1 fruit fly cellular context compared by ENCODE assay signal in genomic region chr3L:16023020-16023648, dm6.
TF ChIP-seq lines count a peak whose summit lies in the region.

TSS of gene Notum (plus strand) at chr3L:16023480.

TF ChIP-seq in whole organism, embryonic, 481 proteins besides CTCF, POLR2A, EP300 and RAD21 (continued from another document and continues in another):
- TF ChIP-seq CG33213 (GFP tag; optimal IDR thresholded peaks at IDR 0.05; lab: Kevin White, UChicago) (no peak), dmrt11E (tag; optimal IDR thresholded peaks at IDR 0.05; lab: Kevin White, UChicago) (no peak), ab (GFP tag; optimal IDR thresholded peaks at IDR 0.05; lab: Kevin White, UChicago) (no peak), ftz-f1 (GFP tag; optimal IDR thresholded peaks at IDR 0.05; lab: Kevin White, UChicago) (no peak), CG11456 (GFP tag; IDR thresholded peaks at IDR 0.05; lab: Robert Waterston, UW) (0 out of 3 replicates have a peak, but pooled peaks have one; percentile 30), scrt (GFP tag; optimal IDR thresholded peaks at IDR 0.05; lab: Kevin White, UChicago) (no peak), Spps (tag; optimal IDR thresholded peaks at IDR 0.05; lab: Kevin White, UChicago) (no peak), B-H1 (GFP tag; IDR thresholded peaks at IDR 0.05; lab: Robert Waterston, UW) (no peak), Fer1 (GFP tag; optimal IDR thresholded peaks at IDR 0.05; lab: Kevin White, UChicago) (no peak), dysf (GFP tag; IDR thresholded peaks at IDR 0.05; lab: Robert Waterston, UW) (no peak), CG11398 (GFP tag; optimal IDR thresholded peaks at IDR 0.05; lab: Kevin White, UChicago) (no peak), ewg (GFP tag; optimal IDR thresholded peaks at IDR 0.05; lab: Kevin White, UChicago) (no peak), tio (GFP tag; optimal IDR thresholded peaks at IDR 0.05; lab: Kevin White, UChicago) (no peak), Ravus (GFP tag; IDR thresholded peaks at IDR 0.05; lab: Robert Waterston, UW) (no peak), Dip2 (GFP tag; IDR thresholded peaks at IDR 0.05; lab: Robert Waterston, UW) (no peak), Nf-YA (GFP tag; IDR thresholded peaks at IDR 0.05; lab: Robert Waterston, UW) (no peak), CG8924 (tag; optimal IDR thresholded peaks at IDR 0.05; lab: Kevin White, UChicago) (no peak), row (GFP tag; IDR thresholded peaks at IDR 0.05; lab: Robert Waterston, UW) (no peak), CG12391 (tag; optimal IDR thresholded peaks at IDR 0.05; lab: Kevin White, UChicago) (no peak), her (GFP tag; optimal IDR thresholded peaks at IDR 0.05; lab: Kevin White, UChicago) (no peak), CG4730 (GFP tag; IDR thresholded peaks at IDR 0.05; lab: Robert Waterston, UW) (no peak), PHDP (tag; optimal IDR thresholded peaks at IDR 0.05; lab: Kevin White, UChicago) (no peak), CG9817 (tag; optimal IDR thresholded peaks at IDR 0.05; lab: Kevin White, UChicago) (no peak), lov (optimal IDR thresholded peaks at IDR 0.05; lab: Kevin White, UChicago) (no peak), lov (GFP tag; IDR thresholded peaks at IDR 0.05; lab: Robert Waterston, UW) (no peak), NK7.1 (GFP tag; optimal IDR thresholded peaks at IDR 0.05; lab: Kevin White, UChicago) (no peak), Dll (GFP tag; IDR thresholded peaks at IDR 0.05; lab: Robert Waterston, UW; ENCODE audit: partially characterized antibody) (peak; percentile 51; the same call in 3 of the 4 replicates), CG18599 (GFP tag; optimal IDR thresholded peaks at IDR 0.05; lab: Kevin White, UChicago) (no peak), CG17328 (GFP tag; IDR thresholded peaks at IDR 0.05; lab: Robert Waterston, UW) (no peak; the same call in 1 of the 2 replicates), HLH4C (GFP tag; IDR thresholded peaks at IDR 0.05; lab: Robert Waterston, UW; ENCODE audit: partially characterized antibody) (no peak), CG7271 (tag; optimal IDR thresholded peaks at IDR 0.05; lab: Kevin White, UChicago) (peak; percentile 17), ase (GFP tag; IDR thresholded peaks at IDR 0.05; lab: Robert Waterston, UW) (no peak), HLH54F (GFP tag; optimal IDR thresholded peaks at IDR 0.05; lab: Kevin White, UChicago) (no peak), CG13775 (GFP tag; optimal IDR thresholded peaks at IDR 0.05; lab: Kevin White, UChicago) (no peak), lilli (GFP tag; optimal IDR thresholded peaks at IDR 0.05; lab: Kevin White, UChicago) (no peak), Optix (GFP tag; IDR thresholded peaks at IDR 0.05; lab: Robert Waterston, UW) (no peak), CG10431 (GFP tag; optimal IDR thresholded peaks at IDR 0.05; lab: Kevin White, UChicago) (no peak), trem (tag; optimal IDR thresholded peaks at IDR 0.05; lab: Kevin White, UChicago) (no peak), CG2875 (GFP tag; optimal IDR thresholded peaks at IDR 0.05; lab: Kevin White, UChicago) (no peak), Ssrp (tag; optimal IDR thresholded peaks at IDR 0.05; lab: Kevin White, UChicago) (no peak), otp (GFP tag; IDR thresholded peaks at IDR 0.05; lab: Robert Waterston, UW) (peak; percentile 20; the same call in 1 of the 3 replicates), z (GFP tag; IDR thresholded peaks at IDR 0.05; lab: Robert Waterston, UW) (no peak), fd96Cb (tag; optimal IDR thresholded peaks at IDR 0.05; lab: Kevin White, UChicago) (no peak), shn (GFP tag; optimal IDR thresholded peaks at IDR 0.05; lab: Kevin White, UChicago) (no peak), CG3163 (GFP tag; optimal IDR thresholded peaks at IDR 0.05; lab: Kevin White, UChicago) (no peak), CG2116 (GFP tag; optimal IDR thresholded peaks at IDR 0.05; lab: Kevin White, UChicago) (no peak), CG10543 (GFP tag; optimal IDR thresholded peaks at IDR 0.05; lab: Kevin White, UChicago) (no peak), CG6765 (GFP tag; optimal IDR thresholded peaks at IDR 0.05; lab: Kevin White, UChicago) (no peak), CG10654 (GFP tag; optimal IDR thresholded peaks at IDR 0.05; lab: Kevin White, UChicago) (no peak), chinmo (GFP tag; IDR thresholded peaks at IDR 0.05; lab: Robert Waterston, UW; ENCODE audit: partially characterized antibody) (0 out of 4 replicates have a peak, but pooled peaks have one; percentile 70), bbx (GFP tag; IDR thresholded peaks at IDR 0.05; lab: Robert Waterston, UW; ENCODE audit: partially characterized antibody) (peak; percentile 28; the same call in 1 of the 2 replicates), NFAT (GFP tag; IDR thresholded peaks at IDR 0.05; lab: Robert Waterston, UW) (no peak), CG2199 (GFP tag; IDR thresholded peaks at IDR 0.05; lab: Robert Waterston, UW) (peak; percentile 88; the same call in 2 of the 3 replicates), CG31441 (GFP tag; IDR thresholded peaks at IDR 0.05; lab: Robert Waterston, UW) (no peak), CG13287 (GFP tag; IDR thresholded peaks at IDR 0.05; lab: Robert Waterston, UW; ENCODE audit: partially characterized antibody) (peak; percentile 15; the same call in 1 of the 2 replicates), btn (GFP tag; optimal IDR thresholded peaks at IDR 0.05; lab: Kevin White, UChicago) (no peak), CG12659 (GFP tag; optimal IDR thresholded peaks at IDR 0.05; lab: Kevin White, UChicago) (no peak), tin (GFP tag; optimal IDR thresholded peaks at IDR 0.05; lab: Kevin White, UChicago) (no peak), chif (GFP tag; optimal IDR thresholded peaks at IDR 0.05; lab: Kevin White, UChicago) (no peak), ATbp (GFP tag; optimal IDR thresholded peaks at IDR 0.05; lab: Kevin White, UChicago) (no peak), CG32772 (GFP tag; IDR thresholded peaks at IDR 0.05; lab: Robert Waterston, UW) (no peak), CG9437 (GFP tag; optimal IDR thresholded peaks at IDR 0.05; lab: Kevin White, UChicago) (no peak), CG4854 (GFP tag; optimal IDR thresholded peaks at IDR 0.05; lab: Kevin White, UChicago) (no peak), Lhr (GFP tag; optimal IDR thresholded peaks at IDR 0.05; lab: Kevin White, UChicago) (no peak), CG2129 (GFP tag; IDR thresholded peaks at IDR 0.05; lab: Robert Waterston, UW; ENCODE audit: partially characterized antibody) (no peak), Hr78 (GFP tag; optimal IDR thresholded peaks at IDR 0.05; lab: Kevin White, UChicago) (no peak), da (GFP tag; optimal IDR thresholded peaks at IDR 0.05; lab: Kevin White, UChicago) (no peak), CoRest (tag; optimal IDR thresholded peaks at IDR 0.05; lab: Kevin White, UChicago) (no peak), NC2β (GFP tag; optimal IDR thresholded peaks at IDR 0.05; lab: Kevin White, UChicago) (no peak), Doc2 (GFP tag; IDR thresholded peaks at IDR 0.05; lab: Robert Waterston, UW) (no peak), sr (GFP tag; IDR thresholded peaks at IDR 0.05; lab: Robert Waterston, UW) (no peak), CG17186 (GFP tag; optimal IDR thresholded peaks at IDR 0.05; lab: Kevin White, UChicago) (no peak), CG1233 (GFP tag; optimal IDR thresholded peaks at IDR 0.05; lab: Kevin White, UChicago) (no peak), CG4404 (GFP tag; IDR thresholded peaks at IDR 0.05; lab: Robert Waterston, UW) (no peak), CG8359 (GFP tag; optimal IDR thresholded peaks at IDR 0.05; lab: Kevin White, UChicago; ENCODE audit: borderline replicate concordance) (no peak), mam (GFP tag; optimal IDR thresholded peaks at IDR 0.05; lab: Kevin White, UChicago) (no peak), CG8290 (GFP tag; optimal IDR thresholded peaks at IDR 0.05; lab: Kevin White, UChicago) (no peak), CG8290 (tag; optimal IDR thresholded peaks at IDR 0.05; lab: Kevin White, UChicago) (no peak), CG42726 (GFP tag; IDR thresholded peaks at IDR 0.05; lab: Robert Waterston, UW; ENCODE audit: partially characterized antibody) (0 out of 2 replicates have a peak, but pooled peaks have one; percentile 7), disco-r (GFP tag; optimal IDR thresholded peaks at IDR 0.05; lab: Kevin White, UChicago) (no peak), zen (tag; optimal IDR thresholded peaks at IDR 0.05; lab: Kevin White, UChicago) (peak; percentile 13), pnt (GFP tag; optimal IDR thresholded peaks at IDR 0.05; lab: Kevin White, UChicago) (no peak), Awh (GFP tag; IDR thresholded peaks at IDR 0.05; lab: Robert Waterston, UW) (no peak), pros (GFP tag; optimal IDR thresholded peaks at IDR 0.05; lab: Kevin White, UChicago) (no peak), CG1603 (tag; optimal IDR thresholded peaks at IDR 0.05; lab: Kevin White, UChicago) (no peak), nerfin-1 (tag; optimal IDR thresholded peaks at IDR 0.05; lab: Kevin White, UChicago) (no peak), chm (GFP tag; IDR thresholded peaks at IDR 0.05; lab: Robert Waterston, UW) (0 out of 2 replicates have a peak, but pooled peaks have one; percentile 37), CG7987 (GFP tag; optimal IDR thresholded peaks at IDR 0.05; lab: Kevin White, UChicago) (no peak), sens (GFP tag; lab: Kevin White, UChicago) (peak; percentile 84), CG8089 (GFP tag; optimal IDR thresholded peaks at IDR 0.05; lab: Kevin White, UChicago) (no peak), corto (GFP tag; optimal IDR thresholded peaks at IDR 0.05; lab: Kevin White, UChicago) (no peak), CG12299 (tag; optimal IDR thresholded peaks at IDR 0.05; lab: Kevin White, UChicago) (no peak), CG34224 (GFP tag; IDR thresholded peaks at IDR 0.05; lab: Robert Waterston, UW; ENCODE audit: partially characterized antibody) (no peak), E2f1 (GFP tag; IDR thresholded peaks at IDR 0.05; lab: Robert Waterston, UW) (no peak), croc (GFP tag; conservative IDR thresholded peaks at IDR 0.05; lab: Robert Waterston, UW) (no peak), zfh1 (GFP tag; IDR thresholded peaks at IDR 0.05; lab: Robert Waterston, UW) (0 out of 3 replicates have a peak, but pooled peaks have one; percentile 41), Aef1 (GFP tag; IDR thresholded peaks at IDR 0.05; lab: Robert Waterston, UW) (no peak), bcd (GFP tag; optimal IDR thresholded peaks at IDR 0.05; lab: Kevin White, UChicago) (no peak), CG17802 (tag; optimal IDR thresholded peaks at IDR 0.05; lab: Kevin White, UChicago) (no peak), Hmx (GFP tag; optimal IDR thresholded peaks at IDR 0.05; lab: Kevin White, UChicago) (no peak), Dp (GFP tag; optimal IDR thresholded peaks at IDR 0.05; lab: Kevin White, UChicago) (no peak), CG15601 (tag; optimal IDR thresholded peaks at IDR 0.05; lab: Kevin White, UChicago) (no peak), CG6272 (GFP tag; IDR thresholded peaks at IDR 0.05; lab: Robert Waterston, UW) (0 out of 2 replicates have a peak, but pooled peaks have one; percentile 13), CG3281 (GFP tag; optimal IDR thresholded peaks at IDR 0.05; lab: Kevin White, UChicago) (no peak), Ets65A (GFP tag; lab: Kevin White, UChicago) (peak; percentile 92), Fer2 (tag; optimal IDR thresholded peaks at IDR 0.05; lab: Kevin White, UChicago) (no peak), CG8944 (GFP tag; optimal IDR thresholded peaks at IDR 0.05; lab: Kevin White, UChicago) (no peak), CG16863 (GFP tag; optimal IDR thresholded peaks at IDR 0.05; lab: Kevin White, UChicago) (peak; percentile 11), Hey (tag; optimal IDR thresholded peaks at IDR 0.05; lab: Kevin White, UChicago) (no peak), Pdp1 (GFP tag; optimal IDR thresholded peaks at IDR 0.05; lab: Kevin White, UChicago) (no peak), CG15479 (GFP tag; optimal IDR thresholded peaks at IDR 0.05; lab: Kevin White, UChicago) (peak; percentile 91), pb (GFP tag; optimal IDR thresholded peaks at IDR 0.05; lab: Kevin White, UChicago) (no peak), CG12071 (GFP tag; optimal IDR thresholded peaks at IDR 0.05; lab: Kevin White, UChicago) (no peak), CG4360 (GFP tag; IDR thresholded peaks at IDR 0.05; lab: Robert Waterston, UW) (peak; percentile 43), ERR (GFP tag; optimal IDR thresholded peaks at IDR 0.05; lab: Kevin White, UChicago) (no peak), CG1832 (GFP tag; optimal IDR thresholded peaks at IDR 0.05; lab: Kevin White, UChicago) (peak; percentile 69), CG2202 (tag; optimal IDR thresholded peaks at IDR 0.05; lab: Kevin White, UChicago) (no peak), D19A (tag; optimal IDR thresholded peaks at IDR 0.05; lab: Kevin White, UChicago) (no peak), CG17361 (GFP tag; IDR thresholded peaks at IDR 0.05; lab: Robert Waterston, UW) (no peak), CG5245 (GFP tag; optimal IDR thresholded peaks at IDR 0.05; lab: Kevin White, UChicago) (no peak), bowl (GFP tag; IDR thresholded peaks at IDR 0.05; lab: Robert Waterston, UW) (no peak), MBD-R2 (GFP tag; IDR thresholded peaks at IDR 0.05; lab: Robert Waterston, UW) (no peak), peb (GFP tag; IDR thresholded peaks at IDR 0.05; lab: Robert Waterston, UW) (no peak), CG15696 (tag; optimal IDR thresholded peaks at IDR 0.05; lab: Kevin White, UChicago) (no peak), CG18476 (GFP tag; optimal IDR thresholded peaks at IDR 0.05; lab: Kevin White, UChicago) (no peak), Bteb2 (GFP tag; optimal IDR thresholded peaks at IDR 0.05; lab: Kevin White, UChicago) (no peak), ro (GFP tag; IDR thresholded peaks at IDR 0.05; lab: Robert Waterston, UW) (no peak), gem (tag; optimal IDR thresholded peaks at IDR 0.05; lab: Kevin White, UChicago) (no peak), zen2 (GFP tag; IDR thresholded peaks at IDR 0.05; lab: Robert Waterston, UW; ENCODE audit: partially characterized antibody) (no peak), jumu (GFP tag; optimal IDR thresholded peaks at IDR 0.05; lab: Kevin White, UChicago) (no peak), CG6254 (GFP tag; optimal IDR thresholded peaks at IDR 0.05; lab: Kevin White, UChicago) (no peak), CG15514 (GFP tag; optimal IDR thresholded peaks at IDR 0.05; lab: Kevin White, UChicago) (no peak), bigmax (GFP tag; optimal IDR thresholded peaks at IDR 0.05; lab: Kevin White, UChicago) (no peak), ssp (GFP tag; IDR thresholded peaks at IDR 0.05; lab: Robert Waterston, UW) (no peak), caup (GFP tag; optimal IDR thresholded peaks at IDR 0.05; lab: Kevin White, UChicago; ENCODE audit: severe bottlenecking) (peak; percentile 0), CG1647 (GFP tag; optimal IDR thresholded peaks at IDR 0.05; lab: Kevin White, UChicago) (no peak), CG34422 (GFP tag; IDR thresholded peaks at IDR 0.05; lab: Robert Waterston, UW) (no peak)
